Worm (Caenorhabditis elegans): ENCODE results near the gene Y43F4B.10.

Y43F4B.10 gene

DNA sequence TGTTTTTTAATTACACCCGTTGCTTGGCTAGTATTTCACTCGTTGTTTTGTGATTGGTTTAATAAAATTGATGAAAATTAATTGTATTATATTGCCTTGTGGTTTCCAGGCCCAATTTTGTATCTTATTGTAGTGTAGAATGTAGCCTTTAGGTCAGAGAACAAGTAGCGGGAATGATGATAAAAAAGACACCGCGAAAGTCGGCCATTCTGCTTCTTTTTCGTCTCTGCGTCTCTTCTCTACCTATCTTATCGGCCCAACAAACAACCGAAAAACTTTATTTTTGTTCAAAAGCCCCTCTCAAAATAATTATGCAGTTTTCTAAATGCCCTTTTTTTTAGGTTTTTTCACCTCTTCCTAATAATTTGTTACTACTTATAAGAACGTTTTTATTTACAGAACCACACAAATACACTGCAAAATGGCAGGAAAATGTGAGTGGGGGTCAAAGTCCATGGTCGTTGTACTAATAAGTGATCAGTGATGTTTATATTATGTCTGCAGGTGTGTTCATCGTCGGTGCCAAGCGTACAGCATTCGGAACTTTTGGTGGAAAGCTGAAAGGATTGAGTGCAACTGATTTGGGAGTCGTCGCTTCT, 30.8 kb downstream of the Y43F4B.10 start, which contains the start of gene acaa-2:
acaa-2 (plus strand) TSS at position 400 of the 599 bp plus-strand sequence.
- TF ChIP-seq sptf-1 (tag; optimal IDR thresholded peaks at IDR 0.05) (no peak), ces-1 (GFP tag; optimal IDR thresholded peaks at IDR 0.05) (no peak), snpc-4 (tag; optimal IDR thresholded peaks at IDR 0.05) (no peak), lin-13 (tag; optimal IDR thresholded peaks at IDR 0.05) (no peak), blmp-1 (tag; optimal IDR thresholded peaks at IDR 0.05) (no peak), nhr-76 (tag; optimal IDR thresholded peaks at IDR 0.05) (no peak), ceh-43 (GFP tag; optimal IDR thresholded peaks at IDR 0.05) (no peak), elt-3 (tag; optimal IDR thresholded peaks at IDR 0.05) (no peak), nhr-28 (tag; optimal IDR thresholded peaks at IDR 0.05) (peak; percentile 16), zip-8 (tag; optimal IDR thresholded peaks at IDR 0.05) (no peak), drap-1 (GFP tag; optimal IDR thresholded peaks at IDR 0.05) (no peak), unc-120 (tag; optimal IDR thresholded peaks at IDR 0.05; ENCODE audit: poor library complexity, severe bottlenecking) (no peak), ztf-11 (tag; optimal IDR thresholded peaks at IDR 0.05) (no peak), mep-1 (tag; optimal IDR thresholded peaks at IDR 0.05) (no peak), nhr-237 (tag; optimal IDR thresholded peaks at IDR 0.05) (peak; percentile 5), cnd-1 (tag; optimal IDR thresholded peaks at IDR 0.05) (no peak)

ce11 chrIII:13346785-13347184, 32.9 kb downstream of the Y43F4B.10 start, which contains the start of gene mtm-6:
mtm-6 (plus strand) TSS chrIII:13347085.
- TF ChIP-seq mls-2 (tag; optimal IDR thresholded peaks at IDR 0.05): no peak
- no peak for TF ChIP-seq M03D4.4 (tag; optimal IDR thresholded peaks at IDR 0.05)
- no peak for TF ChIP-seq elt-3 (tag; optimal IDR thresholded peaks at IDR 0.05)
- no peak for TF ChIP-seq unc-39 (tag; optimal IDR thresholded peaks at IDR 0.05)
- TF ChIP-seq ceh-39 (tag; optimal IDR thresholded peaks at IDR 0.05): no peak
- TF ChIP-seq lin-13 (tag; optimal IDR thresholded peaks at IDR 0.05): no peak
- no peak for TF ChIP-seq ztf-11 (tag; optimal IDR thresholded peaks at IDR 0.05)
- TF ChIP-seq nhr-2 (tag; optimal IDR thresholded peaks at IDR 0.05): no peak
- TF ChIP-seq pha-4 (tag; optimal IDR thresholded peaks at IDR 0.05): no peak
- TF ChIP-seq nhr-237 (tag; optimal IDR thresholded peaks at IDR 0.05): no peak
- TF ChIP-seq nhr-76 (tag; optimal IDR thresholded peaks at IDR 0.05): no peak
- TF ChIP-seq bed-3 (GFP tag; optimal IDR thresholded peaks at IDR 0.05): no peak
- TF ChIP-seq mab-5 (tag; optimal IDR thresholded peaks at IDR 0.05): no peak
- TF ChIP-seq lsy-2 (tag; optimal IDR thresholded peaks at IDR 0.05): no peak
- TF ChIP-seq ham-2 (GFP tag; optimal IDR thresholded peaks at IDR 0.05): no peak

ce11 chrIII:13347782-13348327, 34.0 kb downstream of the Y43F4B.10 start:
- TF ChIP-seq ces-1 (GFP tag; optimal IDR thresholded peaks at IDR 0.05): peak; percentile 3
- TF ChIP-seq mls-2 (tag; optimal IDR thresholded peaks at IDR 0.05): no peak
- no peak for TF ChIP-seq ceh-43 (GFP tag; optimal IDR thresholded peaks at IDR 0.05)
- TF ChIP-seq elt-1 (tag; optimal IDR thresholded peaks at IDR 0.05; ENCODE audit: borderline replicate concordance, insufficient read depth): no peak
- TF ChIP-seq lin-32 (GFP tag; optimal IDR thresholded peaks at IDR 0.05): no peak
- TF ChIP-seq unc-120 (tag; optimal IDR thresholded peaks at IDR 0.05; ENCODE audit: poor library complexity, severe bottlenecking): no peak
- TF ChIP-seq ceh-83 (GFP tag; optimal IDR thresholded peaks at IDR 0.05): no peak

- TF ChIP-seq nhr-2 (tag; optimal IDR thresholded peaks at IDR 0.05) (no peak), flh-1 (GFP tag; optimal IDR thresholded peaks at IDR 0.05) (no peak), hlh-1 (tag; optimal IDR thresholded peaks at IDR 0.05) (no peak), ces-1 (GFP tag; optimal IDR thresholded peaks at IDR 0.05) (peak; percentile 91), ceh-43 (GFP tag; optimal IDR thresholded peaks at IDR 0.05) (no peak), nhr-237 (tag; optimal IDR thresholded peaks at IDR 0.05) (no peak), ceh-83 (GFP tag; optimal IDR thresholded peaks at IDR 0.05) (no peak), ceh-39 (tag; optimal IDR thresholded peaks at IDR 0.05) (no peak), lin-32 (GFP tag; optimal IDR thresholded peaks at IDR 0.05) (no peak), unc-39 (tag; optimal IDR thresholded peaks at IDR 0.05) (no peak), elt-1 (tag; optimal IDR thresholded peaks at IDR 0.05; ENCODE audit: borderline replicate concordance, insufficient read depth) (no peak), unc-62 (GFP tag; optimal IDR thresholded peaks at IDR 0.05) (peak; percentile 25), unc-120 (tag; optimal IDR thresholded peaks at IDR 0.05; ENCODE audit: poor library complexity, severe bottlenecking) (no peak), drap-1 (GFP tag; optimal IDR thresholded peaks at IDR 0.05) (no peak), zip-8 (tag; optimal IDR thresholded peaks at IDR 0.05) (no peak)
These were observed 35.0 kb downstream of the Y43F4B.10 start for ce11 chrIII:13348891-13349290.

All from whole organism, mixed stage, embryonic.